Worm (Caenorhabditis elegans): ENCODE measurements around the gene Y54G2A.28.

The Y54G2A.28 gene

DNA sequence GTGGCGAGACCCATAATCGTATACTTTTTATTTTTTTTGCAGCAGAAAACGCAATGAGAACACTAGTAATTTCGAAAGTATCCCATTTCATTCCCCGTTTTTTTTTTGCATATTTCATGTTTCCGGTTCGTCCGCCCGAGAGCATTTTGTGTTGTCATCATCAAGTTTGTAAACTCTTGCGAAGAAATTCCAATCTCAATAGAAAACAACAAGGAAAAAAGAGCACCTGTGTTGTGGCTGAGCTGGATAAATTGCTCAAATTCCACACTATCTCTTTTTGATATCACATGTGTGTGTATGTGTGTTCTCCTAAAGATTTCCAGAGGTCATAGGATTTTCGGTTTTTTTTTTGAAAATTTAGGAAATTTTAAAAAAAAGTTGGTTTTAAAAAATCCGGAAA lies 19.8 kb upstream of the Y54G2A.28 start:
- TF ChIP-seq C06A6.2 (GFP tag; conservative IDR thresholded peaks at IDR 0.05) (no peak), ceh-100 (GFP tag; IDR thresholded peaks at IDR 0.05) (no peak), ccch-3 (GFP tag; optimal IDR thresholded peaks at IDR 0.05) (no peak), hlh-12 (tag; optimal IDR thresholded peaks at IDR 0.05) (no peak), gei-17 (GFP tag; optimal IDR thresholded peaks at IDR 0.05) (no peak), F57C9.4 (tag; optimal IDR thresholded peaks at IDR 0.05) (peak; percentile 84), hrde-1 (tag; optimal IDR thresholded peaks at IDR 0.05; ENCODE audit: borderline replicate concordance) (peak; percentile 7), ceh-58 (GFP tag; IDR thresholded peaks at IDR 0.05) (no peak), F49E8.2 (tag; optimal IDR thresholded peaks at IDR 0.05; ENCODE audit: insufficient read depth) (no peak), Y79H2A.3 (GFP tag; conservative IDR thresholded peaks at IDR 0.05) (no peak), snpc-3.4 (tag; optimal IDR thresholded peaks at IDR 0.05) (no peak), dpl-1 (GFP tag; optimal IDR thresholded peaks at IDR 0.05) (no peak), hsf-1 (GFP tag; IDR thresholded peaks at IDR 0.05) (peak; percentile 67), hlh-26 (GFP tag; conservative IDR thresholded peaks at IDR 0.05) (no peak), F37B4.10 (GFP tag; IDR thresholded peaks at IDR 0.05) (no peak), ztf-18 (tag; optimal IDR thresholded peaks at IDR 0.05) (no peak), somi-1 (GFP tag; optimal IDR thresholded peaks at IDR 0.05) (no peak), efl-1 (GFP tag; optimal IDR thresholded peaks at IDR 0.05) (no peak), die-1 (tag; optimal IDR thresholded peaks at IDR 0.05) (no peak), rec-8 (tag; optimal IDR thresholded peaks at IDR 0.05) (no peak), F23B12.7 (tag; optimal IDR thresholded peaks at IDR 0.05; ENCODE audit: insufficient read depth) (no peak), ekl-4 (GFP tag; IDR thresholded peaks at IDR 0.05) (peak; percentile 54; the same call in 1 of the 2 replicates), chd-7 (tag; optimal IDR thresholded peaks at IDR 0.05) (peak; percentile 79), F10E7.11 (tag; optimal IDR thresholded peaks at IDR 0.05) (peak; percentile 43), attf-5 (GFP tag; optimal IDR thresholded peaks at IDR 0.05) (no peak), hmg-1.2 (GFP tag; IDR thresholded peaks at IDR 0.05) (0 out of 2 replicates have a peak, but pooled peaks have one; percentile 4), nhr-90 (tag; optimal IDR thresholded peaks at IDR 0.05) (no peak), Y53G8AR.9 (GFP tag; conservative IDR thresholded peaks at IDR 0.05) (no peak), mes-4 (tag; optimal IDR thresholded peaks at IDR 0.05) (no peak), xnd-1 (tag; optimal IDR thresholded peaks at IDR 0.05) (no peak), cebp-1 (GFP tag; IDR thresholded peaks at IDR 0.05) (no peak), cebp-1 (tag; optimal IDR thresholded peaks at IDR 0.05) (no peak), mxl-1 (tag; optimal IDR thresholded peaks at IDR 0.05) (no peak), ceh-79 (tag; optimal IDR thresholded peaks at IDR 0.05) (peak; percentile 68), F52B5.7 (tag; optimal IDR thresholded peaks at IDR 0.05) (peak; percentile 80), tbx-9 (tag; optimal IDR thresholded peaks at IDR 0.05; ENCODE audit: borderline replicate concordance) (peak; percentile 67), ceh-40 (GFP tag; IDR thresholded peaks at IDR 0.05) (no peak), bed-1 (GFP tag; IDR thresholded peaks at IDR 0.05) (no peak), repo-1 (tag; optimal IDR thresholded peaks at IDR 0.05) (peak; percentile 14), lsy-27 (tag; optimal IDR thresholded peaks at IDR 0.05; ENCODE audit: borderline replicate concordance, insufficient read depth) (no peak), madf-6 (GFP tag; IDR thresholded peaks at IDR 0.05) (peak; percentile 42; the same call in 1 of the 2 replicates), ztf-25 (GFP tag; IDR thresholded peaks at IDR 0.05) (0 out of 2 replicates have a peak, but pooled peaks have one; percentile 27), tlf-1 (GFP tag; optimal IDR thresholded peaks at IDR 0.05) (no peak), B0336.3 (GFP tag; IDR thresholded peaks at IDR 0.05) (peak; percentile 28; the same call in 1 of the 2 replicates), madf-3 (GFP tag; IDR thresholded peaks at IDR 0.05) (0 out of 2 replicates have a peak, but pooled peaks have one; percentile 42), let-526 (GFP tag; IDR thresholded peaks at IDR 0.05) (no peak), Y56A3A.18 (GFP tag; IDR thresholded peaks at IDR 0.05) (peak; percentile 31; the same call in 1 of the 2 replicates), dox-1 (GFP tag; IDR thresholded peaks at IDR 0.05) (no peak), athp-1 (tag; optimal IDR thresholded peaks at IDR 0.05) (no peak)
